Worm (Caenorhabditis elegans): ENCODE measurements around the gene btb-2.

Gene btb-2

DNA sequence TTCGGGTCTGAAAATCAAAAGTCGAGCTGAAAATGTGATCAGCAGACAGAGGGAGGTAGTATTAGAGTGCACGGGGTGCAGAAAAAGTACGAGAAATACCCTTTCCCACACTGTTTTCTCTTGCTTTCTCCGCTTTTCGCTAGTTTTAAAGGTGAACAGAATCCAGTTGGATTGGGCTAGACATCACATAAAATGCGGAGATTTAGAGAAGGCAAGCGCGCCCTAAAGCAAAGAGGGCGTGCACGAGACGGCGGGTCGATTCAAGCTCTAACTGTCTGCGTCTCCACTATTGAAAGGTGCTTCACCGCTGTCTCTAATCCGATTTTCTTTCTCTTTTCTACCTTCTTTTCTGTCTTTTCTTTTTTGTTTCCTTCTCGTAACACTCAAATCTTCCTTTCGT is 31.6 kb upstream of the btb-2 start (continued):
- TF ChIP-seq mbf-1 (tag; optimal IDR thresholded peaks at IDR 0.05), result no peak
- no peak for TF ChIP-seq ceh-16 (tag; optimal IDR thresholded peaks at IDR 0.05)
- peak; percentile 80 for TF ChIP-seq sma-3 (GFP tag; optimal IDR thresholded peaks at IDR 0.05)
- peak; percentile 90 for TF ChIP-seq sma-9 (GFP tag; optimal IDR thresholded peaks at IDR 0.05)
- no peak for TF ChIP-seq sma-9 (tag; optimal IDR thresholded peaks at IDR 0.05)
- TF ChIP-seq F13H6.1 (tag; optimal IDR thresholded peaks at IDR 0.05), result peak; percentile 88
- no peak for TF ChIP-seq peb-1 (tag; optimal IDR thresholded peaks at IDR 0.05)
- TF ChIP-seq R02D3.7 (tag; optimal IDR thresholded peaks at IDR 0.05), result no peak
- no peak for TF ChIP-seq skn-1 (tag; optimal IDR thresholded peaks at IDR 0.05)
- no peak for TF ChIP-seq ZK546.5 (tag; optimal IDR thresholded peaks at IDR 0.05)

DNA sequence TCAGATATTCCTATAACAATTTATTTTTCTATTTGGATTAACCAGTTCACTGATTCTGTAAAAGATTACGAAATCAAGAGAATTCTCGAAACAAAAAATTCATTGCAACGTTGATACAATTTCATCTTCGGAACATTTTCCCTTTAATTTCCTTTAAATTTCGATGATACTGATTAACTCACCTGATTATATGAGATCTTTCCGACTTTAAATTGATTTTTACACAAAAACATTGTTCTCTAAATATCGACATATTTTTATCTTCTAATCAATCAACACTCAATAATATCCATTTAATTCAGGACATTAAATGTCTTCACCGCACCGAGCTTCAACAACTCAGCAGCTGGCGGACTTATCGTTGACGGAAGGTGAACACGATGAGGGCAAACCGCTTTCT is 30.7 kb upstream of the btb-2 start, which contains the start of gene lin-23:
TSS of gene lin-23 (plus strand) at position 301 of the 400 bp plus-strand sequence.
- TF ChIP-seq sma-3 (GFP tag; optimal IDR thresholded peaks at IDR 0.05) (no peak), nhr-11 (tag; optimal IDR thresholded peaks at IDR 0.05) (no peak), nhr-77 (tag; optimal IDR thresholded peaks at IDR 0.05) (no peak), mab-5 (tag; optimal IDR thresholded peaks at IDR 0.05) (no peak), ceh-16 (tag; optimal IDR thresholded peaks at IDR 0.05) (no peak), F13H6.1 (tag; optimal IDR thresholded peaks at IDR 0.05) (no peak), fos-1 (tag; optimal IDR thresholded peaks at IDR 0.05) (no peak), ztf-1 (GFP tag; conservative IDR thresholded peaks at IDR 0.05) (no peak), sma-9 (GFP tag; optimal IDR thresholded peaks at IDR 0.05) (no peak), sma-9 (tag; optimal IDR thresholded peaks at IDR 0.05) (no peak), zag-1 (tag; optimal IDR thresholded peaks at IDR 0.05) (no peak), nhr-237 (tag; optimal IDR thresholded peaks at IDR 0.05) (no peak)

DNA sequence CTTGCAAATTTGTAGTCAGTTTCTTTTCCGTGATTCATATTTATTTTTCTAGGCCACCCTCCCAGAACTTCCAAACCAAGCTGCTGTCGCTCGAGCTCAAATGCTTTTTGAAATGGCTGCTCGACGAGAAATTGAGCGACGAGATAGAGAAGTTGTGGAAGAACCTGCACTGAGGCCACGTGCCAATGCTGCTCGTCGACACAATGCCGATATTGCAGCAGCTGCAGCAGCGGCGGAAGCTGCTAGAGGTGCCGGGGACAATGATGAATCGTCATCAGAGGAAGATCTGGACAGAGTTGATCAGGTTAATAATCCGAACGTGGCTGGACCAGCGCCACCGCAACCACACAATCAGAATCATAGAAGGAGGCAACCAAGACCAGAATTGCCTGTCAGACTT is 28.4 kb upstream of the btb-2 start:
- TF ChIP-seq lin-39 (tag; optimal IDR thresholded peaks at IDR 0.05) (no peak), mbf-1 (tag; optimal IDR thresholded peaks at IDR 0.05) (no peak), sem-4 (tag; optimal IDR thresholded peaks at IDR 0.05) (no peak), unc-55 (GFP tag; optimal IDR thresholded peaks at IDR 0.05) (no peak), nhr-25 (tag; optimal IDR thresholded peaks at IDR 0.05) (no peak), lin-11 (tag; optimal IDR thresholded peaks at IDR 0.05) (no peak), zag-1 (tag; optimal IDR thresholded peaks at IDR 0.05) (no peak), ama-1 (optimal IDR thresholded peaks at IDR 0.05) (no peak), nhr-129 (tag; optimal IDR thresholded peaks at IDR 0.05) (no peak), unc-39 (tag; optimal IDR thresholded peaks at IDR 0.05) (no peak), ceh-16 (tag; optimal IDR thresholded peaks at IDR 0.05) (no peak), ztf-11 (tag; optimal IDR thresholded peaks at IDR 0.05) (no peak), fos-1 (tag; optimal IDR thresholded peaks at IDR 0.05) (no peak), ztf-1 (GFP tag; conservative IDR thresholded peaks at IDR 0.05) (no peak)

DNA sequence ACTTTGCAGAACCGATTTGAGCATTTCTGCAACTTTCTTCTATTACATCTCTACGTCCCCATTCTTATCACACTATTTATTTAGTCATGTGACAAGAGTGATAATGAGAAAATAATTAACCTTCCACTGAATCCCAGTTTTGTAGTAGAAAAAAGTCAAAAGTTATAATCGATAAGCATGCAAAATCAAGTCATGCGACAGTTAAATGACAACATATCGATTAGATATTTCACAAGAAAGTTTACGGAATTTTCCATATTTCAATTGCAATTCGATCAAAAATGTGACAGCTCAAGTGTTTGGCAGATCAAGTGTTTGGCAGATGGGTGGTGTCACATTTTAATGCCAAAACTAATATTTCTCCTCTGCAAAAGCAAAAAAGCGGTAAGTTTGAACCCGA is 27.1 kb upstream of the btb-2 start:
- TF ChIP-seq egl-27 (tag; optimal IDR thresholded peaks at IDR 0.05), result no peak
- TF ChIP-seq zag-1 (tag; optimal IDR thresholded peaks at IDR 0.05), result no peak
- no peak for TF ChIP-seq sma-9 (GFP tag; optimal IDR thresholded peaks at IDR 0.05)
- TF ChIP-seq sma-9 (tag; optimal IDR thresholded peaks at IDR 0.05), result no peak
- no peak for TF ChIP-seq unc-39 (tag; optimal IDR thresholded peaks at IDR 0.05)
- peak; percentile 40 for TF ChIP-seq ama-1 (optimal IDR thresholded peaks at IDR 0.05)
- TF ChIP-seq unc-62 (GFP tag; optimal IDR thresholded peaks at IDR 0.05), result no peak
- no peak for TF ChIP-seq unc-55 (GFP tag; optimal IDR thresholded peaks at IDR 0.05)
- no peak for TF ChIP-seq ztf-4 (tag; optimal IDR thresholded peaks at IDR 0.05)
- no peak for TF ChIP-seq ceh-16 (tag; optimal IDR thresholded peaks at IDR 0.05)
- TF ChIP-seq nhr-21 (tag; optimal IDR thresholded peaks at IDR 0.05), result no peak
- peak; percentile 43 for TF ChIP-seq fos-1 (tag; optimal IDR thresholded peaks at IDR 0.05)
- TF ChIP-seq nhr-10 (tag; optimal IDR thresholded peaks at IDR 0.05), result no peak
- TF ChIP-seq crh-2 (tag; optimal IDR thresholded peaks at IDR 0.05), result peak; percentile 40
- no peak for TF ChIP-seq ztf-1 (GFP tag; conservative IDR thresholded peaks at IDR 0.05)
- TF ChIP-seq alr-1 (tag; optimal IDR thresholded peaks at IDR 0.05), result no peak
- TF ChIP-seq ztf-11 (tag; optimal IDR thresholded peaks at IDR 0.05), result no peak
- TF ChIP-seq lsy-2 (tag; optimal IDR thresholded peaks at IDR 0.05), result peak in 1 of 2 experiments; percentile 13
- TF ChIP-seq gmeb-1 (tag; optimal IDR thresholded peaks at IDR 0.05), result peak; percentile 18
- no peak for TF ChIP-seq mab-5 (tag; optimal IDR thresholded peaks at IDR 0.05)
- no peak for TF ChIP-seq dmd-4 (tag; optimal IDR thresholded peaks at IDR 0.05)
- peak; percentile 24 for TF ChIP-seq nhr-129 (tag; optimal IDR thresholded peaks at IDR 0.05)
- no peak for TF ChIP-seq nhr-23 (tag; optimal IDR thresholded peaks at IDR 0.05)
- TF ChIP-seq skn-1 (tag; optimal IDR thresholded peaks at IDR 0.05), result no peak
- TF ChIP-seq lin-39 (tag; optimal IDR thresholded peaks at IDR 0.05), result no peak

All from whole organism, L2 larva.